Fruit fly (Drosophila melanogaster): ENCODE measurements around the gene Art6.

The Art6 gene

DNA sequence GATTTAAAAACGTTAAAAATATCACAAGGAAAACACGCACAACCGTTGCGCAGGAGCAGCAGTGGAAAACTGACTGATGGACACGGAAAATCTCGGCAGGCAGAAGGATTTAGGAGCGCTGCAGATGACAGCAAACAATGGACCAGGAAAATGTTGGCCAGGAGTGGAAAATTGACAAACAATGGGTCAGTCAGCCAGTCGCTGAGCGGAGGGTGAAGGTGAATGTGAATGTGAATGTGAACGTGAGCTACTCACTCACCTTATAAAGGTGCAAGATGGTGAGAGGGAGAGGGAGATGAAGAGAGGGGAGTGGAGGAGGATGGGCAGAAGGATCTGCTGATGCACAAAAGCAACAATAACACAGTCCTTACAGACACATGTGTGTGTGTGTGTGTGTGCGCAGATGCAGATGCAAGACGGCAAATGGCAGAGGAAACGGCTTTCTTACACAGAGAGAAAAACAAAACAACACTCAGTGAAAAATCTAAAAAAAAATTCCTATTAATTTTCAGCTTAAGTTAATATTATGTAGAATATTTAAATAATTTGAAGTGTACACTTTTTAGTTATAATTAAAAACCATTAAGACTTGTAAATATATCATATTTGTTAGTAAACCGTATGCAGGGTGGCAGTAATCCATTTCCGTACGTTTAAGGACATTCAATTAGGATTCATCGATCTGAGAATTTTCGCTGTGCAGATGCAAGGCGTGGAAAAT, 26.3 kb upstream of the Art6 start (continued):
- no peak for TF ChIP-seq CG10565 (GFP tag; optimal IDR thresholded peaks at IDR 0.05)
- TF ChIP-seq hkb (optimal IDR thresholded peaks at IDR 0.05): no peak
- TF ChIP-seq hkb (GFP tag; IDR thresholded peaks at IDR 0.05): peak; percentile 26; the same call in 1 of the 2 replicates
- no peak for TF ChIP-seq eve (GFP tag; optimal IDR thresholded peaks at IDR 0.05)
- no peak for TF ChIP-seq sd (tag; optimal IDR thresholded peaks at IDR 0.05)
- TF ChIP-seq Six4 (GFP tag; optimal IDR thresholded peaks at IDR 0.05): no peak
- no peak for TF ChIP-seq shn (GFP tag; optimal IDR thresholded peaks at IDR 0.05)
- TF ChIP-seq BtbVII (GFP tag; optimal IDR thresholded peaks at IDR 0.05): no peak
- TF ChIP-seq zen (tag; optimal IDR thresholded peaks at IDR 0.05): peak; percentile 70
- TF ChIP-seq kah (GFP tag; optimal IDR thresholded peaks at IDR 0.05): no peak
- no peak for TF ChIP-seq CG34376 (GFP tag; optimal IDR thresholded peaks at IDR 0.05)
- no peak for TF ChIP-seq CG11247 (GFP tag; IDR thresholded peaks at IDR 0.05)
- TF ChIP-seq CG6765 (GFP tag; optimal IDR thresholded peaks at IDR 0.05): no peak
- no peak for TF ChIP-seq dati (GFP tag; IDR thresholded peaks at IDR 0.05)
- TF ChIP-seq tin (GFP tag; optimal IDR thresholded peaks at IDR 0.05): no peak
- no peak for TF ChIP-seq dm (GFP tag; optimal IDR thresholded peaks at IDR 0.05)
- no peak for TF ChIP-seq ro (GFP tag; IDR thresholded peaks at IDR 0.05)
- no peak for TF ChIP-seq wdn (GFP tag; IDR thresholded peaks at IDR 0.05)
- TF ChIP-seq insv (GFP tag; optimal IDR thresholded peaks at IDR 0.05): no peak
- TF ChIP-seq fd102C (GFP tag; optimal IDR thresholded peaks at IDR 0.05): peak; percentile 14
- TF ChIP-seq D (optimal IDR thresholded peaks at IDR 0.05): peak; percentile 98
- TF ChIP-seq D (GFP tag; optimal IDR thresholded peaks at IDR 0.05): peak; percentile 28
- no peak for TF ChIP-seq NC2β (GFP tag; optimal IDR thresholded peaks at IDR 0.05)
- no peak for TF ChIP-seq Rfx (GFP tag; IDR thresholded peaks at IDR 0.05)
- peak; percentile 1 for TF ChIP-seq fd96Cb (tag; optimal IDR thresholded peaks at IDR 0.05)
- no peak for TF ChIP-seq D19B (GFP tag; optimal IDR thresholded peaks at IDR 0.05)
- no peak for TF ChIP-seq CG6254 (GFP tag; optimal IDR thresholded peaks at IDR 0.05)
- TF ChIP-seq Bteb2 (GFP tag; optimal IDR thresholded peaks at IDR 0.05): no peak
- no peak for TF ChIP-seq CG2875 (GFP tag; optimal IDR thresholded peaks at IDR 0.05)
- TF ChIP-seq CG34422 (GFP tag; IDR thresholded peaks at IDR 0.05): no peak
- peak; percentile 43 for TF ChIP-seq gem (tag; optimal IDR thresholded peaks at IDR 0.05)
- TF ChIP-seq CG2120 (GFP tag; optimal IDR thresholded peaks at IDR 0.05): no peak
- TF ChIP-seq HLH4C (GFP tag; IDR thresholded peaks at IDR 0.05; ENCODE audit: partially characterized antibody): no peak
- no peak for TF ChIP-seq CG9215 (GFP tag; IDR thresholded peaks at IDR 0.05)
- no peak for TF ChIP-seq Eip74EF (GFP tag; optimal IDR thresholded peaks at IDR 0.05)
- TF ChIP-seq chm (GFP tag; IDR thresholded peaks at IDR 0.05): no peak
- no peak for TF ChIP-seq fu2 (GFP tag; optimal IDR thresholded peaks at IDR 0.05)
- no peak for TF ChIP-seq CG2678 (tag; optimal IDR thresholded peaks at IDR 0.05)
- TF ChIP-seq salm (tag; optimal IDR thresholded peaks at IDR 0.05): no peak
- TF ChIP-seq CG4424 (GFP tag; optimal IDR thresholded peaks at IDR 0.05): no peak
- TF ChIP-seq gsb-n (tag; optimal IDR thresholded peaks at IDR 0.05): peak; percentile 4
- no peak for TF ChIP-seq CG10274 (GFP tag; optimal IDR thresholded peaks at IDR 0.05)
- TF ChIP-seq CG9876 (GFP tag; optimal IDR thresholded peaks at IDR 0.05): no peak
- no peak for TF ChIP-seq Camta (GFP tag; optimal IDR thresholded peaks at IDR 0.05)
- no peak for TF ChIP-seq CG17328 (GFP tag; IDR thresholded peaks at IDR 0.05)
- TF ChIP-seq fd3F (GFP tag; optimal IDR thresholded peaks at IDR 0.05): no peak
- no peak for TF ChIP-seq mam (GFP tag; optimal IDR thresholded peaks at IDR 0.05)
- TF ChIP-seq CG8359 (GFP tag; optimal IDR thresholded peaks at IDR 0.05; ENCODE audit: borderline replicate concordance): no peak
- no peak for TF ChIP-seq CG1233 (GFP tag; optimal IDR thresholded peaks at IDR 0.05)
- TF ChIP-seq CG13624 (GFP tag; optimal IDR thresholded peaks at IDR 0.05): no peak
- no peak for TF ChIP-seq Neu2 (GFP tag; optimal IDR thresholded peaks at IDR 0.05; ENCODE audit: borderline replicate concordance)
